Worm (Caenorhabditis elegans) whole organism, young adult: Measurements from ENCODE around the gene F41E7.2.

Experiments used
- F10E7.11 ChIP-seq: sonication (generic microtip); optimal IDR thresholded peaks from 2 replicates; lab custom pipeline; 2017; ENCODE audit warnings: mild to moderate bottlenecking, missing genetic modification characterization, moderate library complexity, missing compliant biosample characterization
- aptf-3 ChIP-seq: fragments of 200-800 bp; sonication (Bioruptor generic); IDR thresholded peaks from 2 replicates; pipeline ENCODE4 v1.3.6; 2022; ENCODE audit warnings: missing genetic modification characterization, missing compliant biosample characterization
- cebp-1 ChIP-seq, 2 experiments: fragments of 200-800 bp in 1 of 2; sonication (Bioruptor generic) in 1 of 2; sonication (generic microtip) in 1 of 2; IDR thresholded peaks in 1 of 2; optimal IDR thresholded peaks in 1 of 2; 2 replicates each; pipeline versions ENCODE4 v1.3.6 to Lab custom; 2017 to 2022; ENCODE audit warnings: missing compliant biosample characterization in 2 of 2, missing genetic modification characterization in 2 of 2, mild to moderate bottlenecking in 1 of 2, missing genetic modification reagents in 1 of 2, moderate library complexity in 1 of 2
- hmg-1.2 ChIP-seq: fragments of 200-800 bp; sonication (Bioruptor generic); IDR thresholded peaks from 2 replicates; pipeline ENCODE4 v1.3.6; 2022; ENCODE audit warnings: missing genetic modification reagents, missing genetic modification characterization, missing compliant biosample characterization
- lsy-27 ChIP-seq: sonication (generic microtip); optimal IDR thresholded peaks from 2 replicates; lab custom pipeline; 2017; ENCODE audit warnings: missing genetic modification characterization, mild to moderate bottlenecking, missing compliant biosample characterization, antibody characterized with exemption, missing genotype, borderline replicate concordance; ENCODE audit not compliant: insufficient read depth
- madf-10 ChIP-seq: sonication (generic microtip); optimal IDR thresholded peaks from 2 replicates; lab custom pipeline; 2016; ENCODE audit warnings: mild to moderate bottlenecking, missing genetic modification characterization, missing compliant biosample characterization
- mel-28 ChIP-seq: sonication (generic microtip); optimal IDR thresholded peaks from 2 replicates; lab custom pipeline; 2016; ENCODE audit warnings: borderline replicate concordance, mild to moderate bottlenecking, missing genetic modification characterization, missing compliant biosample characterization
- nfya-1 ChIP-seq: sonication (generic microtip); optimal IDR thresholded peaks from 2 replicates; lab custom pipeline; 2017; ENCODE audit warnings: antibody characterized with exemption, missing compliant biosample characterization, missing genetic modification characterization, borderline replicate concordance; ENCODE audit not compliant: insufficient read depth
- nfya-2 ChIP-seq: fragments of 200-800 bp; sonication (Bioruptor generic); IDR thresholded peaks from 2 replicates; pipeline ENCODE4 v1.3.6; 2022; ENCODE audit warnings: missing genetic modification reagents, missing genetic modification characterization, missing compliant biosample characterization
- pha-4 ChIP-seq: fragments of 150-350 bp; sonication (generic microtip); optimal IDR thresholded peaks from 2 replicates; lab custom pipeline; 2014; ENCODE audit warnings: missing biosample characterization, missing genetic modification reagents, missing genetic modification characterization
- snpc-4 ChIP-seq, 5 experiments: fragments of 150-350 bp in 1 of 5; sonication (generic microtip) in 4 of 5; optimal IDR thresholded peaks; 2 replicates each; lab custom pipeline; 2014 to 2018; ENCODE audit warnings: missing genetic modification characterization in 5 of 5, missing biosample characterization in 3 of 5, antibody characterized with exemption in 2 of 5, mild to moderate bottlenecking in 2 of 5, missing compliant biosample characterization in 2 of 5, missing genotype in 2 of 5, moderate library complexity in 2 of 5, missing genetic modification reagents in 1 of 5
- unc-62 ChIP-seq: fragments of 150-350 bp; optimal IDR thresholded peaks from 2 replicates; lab custom pipeline; 2014; ENCODE audit warnings: missing biosample characterization, missing genetic modification reagents, missing genetic modification characterization

- TF ChIP-seq F10E7.11 (tag; lab: Kevin White, UChicago) (no peak), lsy-27 (no peak), nfya-2 (GFP tag; lab: Robert Waterston, UW) (no peak), snpc-4 (GFP tag; optimal IDR thresholded peaks at IDR 0.05; lab: Kevin White, UChicago) (no peak), snpc-4 (tag; optimal IDR thresholded peaks at IDR 0.05; lab: Kevin White, UChicago) (no peak), hmg-1.2 (GFP tag; lab: Robert Waterston, UW) (no peak), mel-28 (tag; lab: Kevin White, UChicago) (no peak), aptf-3 (GFP tag; lab: Robert Waterston, UW) (no peak), cebp-1 (GFP tag; IDR thresholded peaks at IDR 0.05; lab: Robert Waterston, UW) (no peak), cebp-1 (tag; optimal IDR thresholded peaks at IDR 0.05; lab: Kevin White, UChicago) (no peak), pha-4 (tag; lab: Kevin White, UChicago) (no peak), unc-62 (GFP tag; lab: Kevin White, UChicago) (no peak), madf-10 (tag; lab: Kevin White, UChicago) (no peak), nfya-1 (no peak)
Measured at ce11 chrX:10321401-10321800, 47.9 kb downstream of the F41E7.2 start.
